Fruit fly (Drosophila melanogaster) whole organism, wandering third instar larva: ENCODE data around the gene ninaA.

Experiments used
- Abd-B ChIP-seq: fragments of >200 bp; optimal IDR thresholded peaks from 2 replicates; lab custom pipeline; 2017; ENCODE audit warnings: missing biosample characterization, missing genetic modification characterization
- CG32264 ChIP-seq: fragments of 200-800 bp; sonication (Bioruptor generic); optimal IDR thresholded peaks from 2 replicates; lab custom pipeline; 2016; ENCODE audit warnings: missing biosample characterization, missing genetic modification characterization
- CG9705 ChIP-seq: fragments of 200-800 bp; sonication (Bioruptor generic); optimal IDR thresholded peaks from 2 replicates; lab custom pipeline; 2018; ENCODE audit warnings: missing biosample characterization, mild to moderate bottlenecking, missing genetic modification characterization
- CrebA ChIP-seq: fragments of 200-800 bp; sonication (Bioruptor generic); optimal IDR thresholded peaks from 2 replicates; lab custom pipeline; 2016; ENCODE audit warnings: missing biosample characterization, mild to moderate bottlenecking, missing genetic modification characterization, borderline replicate concordance
- Dfd ChIP-seq: fragments of >200 bp; optimal IDR thresholded peaks from 2 replicates; lab custom pipeline; 2017; ENCODE audit warnings: missing biosample characterization, missing genetic modification characterization
- Dif ChIP-seq: fragments of 200-275, 200-300 bp; sonication (Bioruptor generic); optimal IDR thresholded peaks from 2 replicates; lab custom pipeline; 2018; ENCODE audit warnings: missing biosample characterization, missing genetic modification characterization; ENCODE audit not compliant: partially characterized antibody
- GATAd ChIP-seq: sonication (Bioruptor generic); optimal IDR thresholded peaks from 2 replicates; lab custom pipeline; 2016; ENCODE audit warnings: missing biosample characterization, missing genetic modification characterization
- HLH106 ChIP-seq: fragments of 200-800 bp; optimal IDR thresholded peaks from 3 replicates; lab custom pipeline; 2019; ENCODE audit warnings: missing biosample characterization, mild to moderate bottlenecking, missing genetic modification characterization, moderate library complexity
- Hnf4 ChIP-seq: fragments of 200-800 bp; sonication (Bioruptor generic); optimal IDR thresholded peaks from 2 replicates; lab custom pipeline; 2016; ENCODE audit warnings: missing biosample characterization, mild to moderate bottlenecking, missing genetic modification characterization
- Hr78 ChIP-seq: fragments of >200 bp; optimal IDR thresholded peaks from 2 replicates; lab custom pipeline; 2017; ENCODE audit warnings: missing biosample characterization, missing genetic modification characterization
- Hr83 ChIP-seq: fragments of 200-300 bp; sonication (Bioruptor generic); optimal IDR thresholded peaks from 2 replicates; lab custom pipeline; 2016; ENCODE audit warnings: missing biosample characterization, mild to moderate bottlenecking, missing genetic modification characterization, moderate library complexity; ENCODE audit not compliant: poor library complexity, severe bottlenecking
- Jra ChIP-seq: sonication (Bioruptor generic); optimal IDR thresholded peaks from 2 replicates; lab custom pipeline; 2016; ENCODE audit warnings: missing biosample characterization, missing genetic modification characterization
- Mio ChIP-seq: sonication (Bioruptor generic); optimal IDR thresholded peaks from 2 replicates; lab custom pipeline; 2016; ENCODE audit warnings: missing biosample characterization, missing genetic modification characterization
- Myc ChIP-seq: fragments of >200 bp; optimal IDR thresholded peaks from 2 replicates; lab custom pipeline; 2017
- N ChIP-seq: fragments of >200 bp; optimal IDR thresholded peaks from 2 replicates; lab custom pipeline; 2018; ENCODE audit warnings: missing biosample characterization, missing external identifiers, missing genetic modification characterization
- OdsH ChIP-seq: fragments of 200-800 bp; sonication (Bioruptor generic); optimal IDR thresholded peaks from 2 replicates; lab custom pipeline; 2016; ENCODE audit warnings: missing biosample characterization, mild to moderate bottlenecking, missing genetic modification characterization
- Rel ChIP-seq, 2 experiments: fragments of 200-800 bp; sonication (Bioruptor generic) in 1 of 2; optimal IDR thresholded peaks; 2 replicates in 1 of 2; 3 replicates in 1 of 2; lab custom pipeline; 2016 to 2019; ENCODE audit warnings: mild to moderate bottlenecking in 2 of 2, missing biosample characterization in 2 of 2, missing genetic modification characterization in 2 of 2, moderate library complexity in 1 of 2
- Sp1 ChIP-seq: fragments of 200-800 bp; sonication (Bioruptor generic); optimal IDR thresholded peaks from 3 replicates; lab custom pipeline; 2019; ENCODE audit warnings: missing biosample characterization, mild to moderate bottlenecking, missing genetic modification characterization, moderate library complexity
- Vsx2 ChIP-seq: fragments of 200-300, 225-300 bp; sonication (Bioruptor generic); optimal IDR thresholded peaks from 2 replicates; lab custom pipeline; 2018; ENCODE audit warnings: missing biosample characterization, missing genetic modification characterization; ENCODE audit not compliant: partially characterized antibody
- br ChIP-seq: fragments of 200-800 bp; sonication (Bioruptor generic); optimal IDR thresholded peaks from 2 replicates; lab custom pipeline; 2016; ENCODE audit warnings: missing biosample characterization, missing genetic modification characterization
- brk ChIP-seq: fragments of 200-800 bp; sonication (Bioruptor generic); optimal IDR thresholded peaks from 2 replicates; lab custom pipeline; 2016; ENCODE audit warnings: missing biosample characterization, mild to moderate bottlenecking, missing genetic modification characterization
- dl ChIP-seq, 2 experiments: fragments of 175-275, 200-275 bp in 1 of 2; fragments of 200-275 bp in 1 of 2; sonication (Bioruptor generic); optimal IDR thresholded peaks; lab custom pipeline; 2018; ENCODE audit warnings: mild to moderate bottlenecking in 2 of 2, missing biosample characterization in 2 of 2, missing genetic modification characterization in 2 of 2, moderate library complexity in 2 of 2; ENCODE audit not compliant: partially characterized antibody in 2 of 2, insufficient read depth in 1 of 2
- dmrt93B ChIP-seq: fragments of 200-800 bp; sonication (Bioruptor generic); optimal IDR thresholded peaks from 2 replicates; lab custom pipeline; 2018; ENCODE audit warnings: missing biosample characterization, mild to moderate bottlenecking, missing genetic modification characterization
- dsf ChIP-seq: sonication (Bioruptor generic); optimal IDR thresholded peaks from 2 replicates; lab custom pipeline; 2016; ENCODE audit warnings: missing biosample characterization, missing genetic modification characterization, borderline replicate concordance
- ey ChIP-seq: fragments of 200-800 bp; sonication (Bioruptor generic); optimal IDR thresholded peaks from 2 replicates; lab custom pipeline; 2016; ENCODE audit warnings: missing biosample characterization, missing genetic modification characterization
- foxo ChIP-seq, 2 experiments: fragments of 200-800 bp; sonication (Bioruptor generic); optimal IDR thresholded peaks; 2 replicates in 1 of 2; 3 replicates in 1 of 2; lab custom pipeline; 2016 to 2017; ENCODE audit warnings: missing biosample characterization in 2 of 2, missing genetic modification characterization in 2 of 2
- fru ChIP-seq: fragments of 200-800 bp; sonication (Bioruptor generic); optimal IDR thresholded peaks from 3 replicates; lab custom pipeline; 2016; ENCODE audit warnings: missing biosample characterization, mild to moderate bottlenecking, missing genetic modification characterization
- h ChIP-seq: fragments of 200-800 bp; sonication (Bioruptor generic); optimal IDR thresholded peaks from 3 replicates; lab custom pipeline; 2016; ENCODE audit warnings: missing biosample characterization, mild to moderate bottlenecking, missing genetic modification characterization
- jim ChIP-seq: fragments of 175-275, 200-325 bp; sonication (Bioruptor generic); optimal IDR thresholded peaks from 2 replicates; lab custom pipeline; 2016; ENCODE audit warnings: missing biosample characterization, mild to moderate bottlenecking, missing genetic modification characterization
- lola ChIP-seq: fragments of >200 bp; optimal IDR thresholded peaks from 2 replicates; lab custom pipeline; 2017; ENCODE audit warnings: missing biosample characterization, missing genetic modification characterization
- pan ChIP-seq: fragments of >200 bp; optimal IDR thresholded peaks from 2 replicates; lab custom pipeline; 2017
- psq ChIP-seq: fragments of 200-800 bp; sonication (Bioruptor generic); optimal IDR thresholded peaks from 3 replicates; lab custom pipeline; 2017; ENCODE audit warnings: missing biosample characterization, mild to moderate bottlenecking, missing genetic modification characterization, moderate library complexity
- rgr ChIP-seq: fragments of 200-800 bp; sonication (Bioruptor generic); optimal IDR thresholded peaks from 3 replicates; lab custom pipeline; 2016; ENCODE audit warnings: missing biosample characterization, mild to moderate bottlenecking, missing genetic modification characterization
- sage ChIP-seq: fragments of 200-800 bp; sonication (Bioruptor generic); optimal IDR thresholded peaks from 2 replicates; lab custom pipeline; 2016; ENCODE audit warnings: missing biosample characterization, mild to moderate bottlenecking, missing genetic modification characterization
- sv ChIP-seq: fragments of 200-800 bp; sonication (Bioruptor generic); optimal IDR thresholded peaks from 3 replicates; lab custom pipeline; 2016; ENCODE audit warnings: missing biosample characterization, missing genetic modification characterization
- tai ChIP-seq: sonication (Bioruptor generic); optimal IDR thresholded peaks from 2 replicates; lab custom pipeline; 2016; ENCODE audit warnings: missing biosample characterization, missing genetic modification characterization
- usp ChIP-seq: fragments of >200 bp; optimal IDR thresholded peaks from 2 replicates; lab custom pipeline; 2017; ENCODE audit warnings: missing biosample characterization, missing genetic modification characterization
- woc ChIP-seq: sonication (Bioruptor generic); optimal IDR thresholded peaks from 2 replicates; lab custom pipeline; 2016; ENCODE audit warnings: missing biosample characterization, mild to moderate bottlenecking, missing genetic modification characterization

ninaA gene

dm6 chr2L:857897-858517 lies 19.1 kb upstream of the ninaA start:
- TF ChIP-seq ey (GFP tag; lab: Kevin White, UChicago) (no peak), foxo (GFP tag; optimal IDR thresholded peaks at IDR 0.05; lab: Kevin White, UChicago) (peak in 1 of 2 experiments; percentile 40), Mio (GFP tag; lab: Kevin White, UChicago) (no peak), Hnf4 (GFP tag; lab: Kevin White, UChicago) (peak; percentile 47), CrebA (GFP tag; lab: Kevin White, UChicago) (peak; percentile 86), br (GFP tag; lab: Kevin White, UChicago) (peak; percentile 46), Rel (GFP tag; optimal IDR thresholded peaks at IDR 0.05; lab: Kevin White, UChicago) (no peak), Rel (tag; optimal IDR thresholded peaks at IDR 0.05; lab: Kevin White, UChicago) (no peak), fru (GFP tag; lab: Kevin White, UChicago) (peak; percentile 72), OdsH (GFP tag; lab: Kevin White, UChicago) (peak; percentile 65), rgr (GFP tag; lab: Kevin White, UChicago) (peak; percentile 34), psq (GFP tag; lab: Kevin White, UChicago) (peak; percentile 4), Sp1 (GFP tag; lab: Kevin White, UChicago) (peak; percentile 23), dl (GFP tag; optimal IDR thresholded peaks at IDR 0.05; lab: Kevin White, UChicago; ENCODE audit: insufficient read depth in 1 of 2, partially characterized antibody in 2 of 2) (no peak)
- TF ChIP-seq, all 38 proteins: peak for 9

dm6 chr2L:859897-860296 lies 17.2 kb upstream of the ninaA start, which contains the start of gene CG13950:
Gene CG13950, plus strand, starts transcription at chr2L:860197.
- TF ChIP-seq CrebA (GFP tag; lab: Kevin White, UChicago) (no peak), Hnf4 (GFP tag; lab: Kevin White, UChicago) (no peak), Mio (GFP tag; lab: Kevin White, UChicago) (no peak), GATAd (GFP tag; lab: Kevin White, UChicago) (no peak), dmrt93B (GFP tag; lab: Kevin White, UChicago) (no peak), lola (no peak), rgr (GFP tag; lab: Kevin White, UChicago) (no peak)

dm6 chr2L:865851-866250 lies 11.3 kb upstream of the ninaA start:
- TF ChIP-seq Dfd (GFP tag; lab: Kevin White, UChicago) (no peak), Hr83 (GFP tag; lab: Kevin White, UChicago) (peak; percentile 89), GATAd (GFP tag; lab: Kevin White, UChicago) (peak; percentile 92), Hr78 (GFP tag; lab: Kevin White, UChicago) (no peak), Rel (GFP tag; optimal IDR thresholded peaks at IDR 0.05; lab: Kevin White, UChicago) (peak; percentile 93), Rel (tag; optimal IDR thresholded peaks at IDR 0.05; lab: Kevin White, UChicago) (peak; percentile 84), Sp1 (GFP tag; lab: Kevin White, UChicago) (peak; percentile 97), CG9705 (GFP tag; lab: Kevin White, UChicago) (peak; percentile 95), Jra (GFP tag; lab: Kevin White, UChicago) (peak; percentile 95), CG32264 (GFP tag; lab: Kevin White, UChicago) (peak; percentile 97), usp (GFP tag; lab: Kevin White, UChicago) (no peak), Hnf4 (GFP tag; lab: Kevin White, UChicago) (peak; percentile 99), OdsH (GFP tag; lab: Kevin White, UChicago) (peak; percentile 98), dmrt93B (GFP tag; lab: Kevin White, UChicago) (peak; percentile 93), brk (peak; percentile 97), ey (GFP tag; lab: Kevin White, UChicago) (peak; percentile 99), CrebA (GFP tag; lab: Kevin White, UChicago) (peak; percentile 94), rgr (GFP tag; lab: Kevin White, UChicago) (peak; percentile 99), h (GFP tag; lab: Kevin White, UChicago) (peak; percentile 99), Mio (GFP tag; lab: Kevin White, UChicago) (peak; percentile 88), pan (lab: Kevin White, UChicago) (no peak), woc (GFP tag; lab: Kevin White, UChicago) (peak; percentile 95), Myc (lab: Kevin White, UChicago) (no peak), jim (GFP tag; lab: Kevin White, UChicago) (peak; percentile 38), lola (no peak), Vsx2 (GFP tag; lab: Kevin White, UChicago) (no peak), N (GFP tag; lab: Kevin White, UChicago) (no peak), HLH106 (peak; percentile 98), fru (GFP tag; lab: Kevin White, UChicago) (peak; percentile 99), dsf (GFP tag; lab: Kevin White, UChicago) (peak; percentile 92), Abd-B (GFP tag; lab: Kevin White, UChicago) (no peak), tai (no peak), br (GFP tag; lab: Kevin White, UChicago) (peak; percentile 99), foxo (GFP tag; optimal IDR thresholded peaks at IDR 0.05; lab: Kevin White, UChicago) (peak; percentile 96 to 99), sv (GFP tag; lab: Kevin White, UChicago) (peak; percentile 96), sage (GFP tag; lab: Kevin White, UChicago) (peak; percentile 98), psq (GFP tag; lab: Kevin White, UChicago) (peak; percentile 97), dl (GFP tag; optimal IDR thresholded peaks at IDR 0.05; lab: Kevin White, UChicago; ENCODE audit: insufficient read depth in 1 of 2, partially characterized antibody in 2 of 2) (no peak), Dif (no peak)
